Worm (Caenorhabditis elegans) whole organism, late embryonic: ENCODE measurements around the gene F56D6.8.

ENCODE experiments used
- F13H6.1 ChIP-seq: sonication (generic microtip); optimal IDR thresholded peaks from 2 replicates; lab custom pipeline; 2016; ENCODE audit warnings: missing genetic modification characterization, missing compliant biosample characterization
- K02D7.2 ChIP-seq: sonication (generic microtip); optimal IDR thresholded peaks from 2 replicates; lab custom pipeline; 2017; ENCODE audit warnings: mild to moderate bottlenecking, missing genetic modification characterization, missing compliant biosample characterization
- K09A11.1 ChIP-seq: sonication (generic microtip); optimal IDR thresholded peaks from 2 replicates; lab custom pipeline; 2017; ENCODE audit warnings: antibody characterized with exemption, mild to moderate bottlenecking, missing genetic modification characterization, missing compliant biosample characterization; ENCODE audit not compliant: insufficient read depth
- Y22D7AL.16 ChIP-seq: sonication (generic microtip); optimal IDR thresholded peaks from 2 replicates; lab custom pipeline; 2016; ENCODE audit warnings: missing genetic modification characterization, missing compliant biosample characterization
- ceh-14 ChIP-seq: sonication (generic microtip); optimal IDR thresholded peaks from 2 replicates; lab custom pipeline; 2016; ENCODE audit warnings: missing genotype, missing genetic modification characterization, missing compliant biosample characterization
- ceh-18 ChIP-seq: sonication (generic microtip); optimal IDR thresholded peaks from 2 replicates; lab custom pipeline; 2016; ENCODE audit warnings: missing genetic modification characterization, missing compliant biosample characterization
- ceh-24 ChIP-seq: sonication (generic microtip); optimal IDR thresholded peaks from 2 replicates; lab custom pipeline; 2016; ENCODE audit warnings: mild to moderate bottlenecking, missing genetic modification characterization, missing compliant biosample characterization
- ceh-30 ChIP-seq: fragments of 150-350 bp; optimal IDR thresholded peaks from 2 replicates; lab custom pipeline; 2014; ENCODE audit warnings: missing biosample characterization, missing genetic modification characterization
- ceh-31 ChIP-seq: sonication (generic microtip); optimal IDR thresholded peaks from 2 replicates; lab custom pipeline; 2016; ENCODE audit warnings: missing genetic modification characterization, missing compliant biosample characterization
- ceh-34 ChIP-seq: sonication (generic microtip); optimal IDR thresholded peaks from 2 replicates; lab custom pipeline; 2016; ENCODE audit warnings: mild to moderate bottlenecking, missing genetic modification characterization, missing compliant biosample characterization
- ceh-6 ChIP-seq: fragments of 200-800 bp; sonication (Bioruptor generic); optimal IDR thresholded peaks from 2 replicates; lab custom pipeline; 2018; ENCODE audit warnings: mild to moderate bottlenecking, missing genetic modification characterization, missing compliant biosample characterization
- ceh-9 ChIP-seq: sonication (generic microtip); optimal IDR thresholded peaks from 2 replicates; lab custom pipeline; 2016; ENCODE audit warnings: mild to moderate bottlenecking, missing genetic modification characterization, inconsistent platforms, missing compliant biosample characterization
- elt-2 ChIP-seq: sonication (generic microtip); optimal IDR thresholded peaks from 2 replicates; lab custom pipeline; 2016; ENCODE audit warnings: missing genetic modification reagents, missing genetic modification characterization, missing compliant biosample characterization
- ets-4 ChIP-seq: sonication (generic microtip); optimal IDR thresholded peaks from 2 replicates; lab custom pipeline; 2016; ENCODE audit warnings: missing genetic modification characterization, missing compliant biosample characterization
- fkh-10 ChIP-seq: fragments of 150-350 bp; optimal IDR thresholded peaks from 2 replicates; lab custom pipeline; 2014; ENCODE audit warnings: missing biosample characterization, missing genetic modification reagents, missing genetic modification characterization
- fkh-6 ChIP-seq: sonication (generic microtip); optimal IDR thresholded peaks from 2 replicates; lab custom pipeline; 2016; ENCODE audit warnings: missing genetic modification characterization, missing compliant biosample characterization
- hlh-13 ChIP-seq: fragments of 200-800 bp; sonication (Bioruptor generic); optimal IDR thresholded peaks from 2 replicates; lab custom pipeline; 2018; ENCODE audit warnings: mild to moderate bottlenecking, missing genetic modification characterization, missing compliant biosample characterization
- hlh-15 ChIP-seq: sonication (generic microtip); optimal IDR thresholded peaks from 2 replicates; lab custom pipeline; 2016; ENCODE audit warnings: missing genetic modification characterization, missing compliant biosample characterization
- hlh-6 ChIP-seq: sonication (generic microtip); optimal IDR thresholded peaks from 2 replicates; lab custom pipeline; 2016; ENCODE audit warnings: missing genotype, missing genetic modification characterization, missing compliant biosample characterization
- lim-6 ChIP-seq: sonication (generic microtip); optimal IDR thresholded peaks from 2 replicates; lab custom pipeline; 2016; ENCODE audit warnings: missing genetic modification characterization, missing compliant biosample characterization
- lin-11 ChIP-seq: fragments of 200-800 bp; sonication (Bioruptor generic); optimal IDR thresholded peaks from 2 replicates; lab custom pipeline; 2018; ENCODE audit warnings: mild to moderate bottlenecking, missing genetic modification characterization, missing compliant biosample characterization
- madf-2 ChIP-seq: sonication (generic microtip); optimal IDR thresholded peaks from 2 replicates; lab custom pipeline; 2017; ENCODE audit warnings: missing genetic modification characterization, missing compliant biosample characterization
- nhr-11 ChIP-seq: fragments of 150-350 bp; optimal IDR thresholded peaks from 2 replicates; lab custom pipeline; 2014; ENCODE audit warnings: missing biosample characterization, missing genetic modification characterization
- npax-4 ChIP-seq: sonication (generic microtip); optimal IDR thresholded peaks from 2 replicates; lab custom pipeline; 2016; ENCODE audit warnings: missing genetic modification characterization, missing compliant biosample characterization
- pax-1 ChIP-seq: fragments of 150-350 bp; optimal IDR thresholded peaks from 2 replicates; lab custom pipeline; 2014; ENCODE audit warnings: missing biosample characterization, missing genetic modification characterization
- pha-2 ChIP-seq: sonication (generic microtip); optimal IDR thresholded peaks from 2 replicates; lab custom pipeline; 2017; ENCODE audit warnings: mild to moderate bottlenecking, missing genetic modification characterization, missing compliant biosample characterization
- pha-4 ChIP-seq: fragments of 150-350 bp; optimal IDR thresholded peaks from 2 replicates; lab custom pipeline; 2018; ENCODE audit warnings: missing biosample characterization, missing genetic modification reagents, missing genetic modification characterization
- pqm-1 ChIP-seq: sonication (generic microtip); optimal IDR thresholded peaks from 2 replicates; lab custom pipeline; 2016; ENCODE audit warnings: missing genetic modification characterization, missing compliant biosample characterization
- pros-1 ChIP-seq: fragments of 150-350 bp; optimal IDR thresholded peaks from 2 replicates; lab custom pipeline; 2014; ENCODE audit warnings: missing biosample characterization, missing genetic modification reagents, missing genetic modification characterization
- ref-2 ChIP-seq: sonication (generic microtip); optimal IDR thresholded peaks from 2 replicates; lab custom pipeline; 2016; ENCODE audit warnings: missing genetic modification characterization, missing compliant biosample characterization
- rnt-1 ChIP-seq: sonication (generic microtip); optimal IDR thresholded peaks from 2 replicates; lab custom pipeline; 2016; ENCODE audit warnings: missing genetic modification characterization, missing compliant biosample characterization
- sdc-2 ChIP-seq: sonication (generic microtip); optimal IDR thresholded peaks from 2 replicates; lab custom pipeline; 2016; ENCODE audit warnings: missing genotype, missing genetic modification characterization, missing compliant biosample characterization
- sox-2 ChIP-seq: fragments of 200-800 bp; sonication (Bioruptor generic); IDR thresholded peaks from 2 replicates; pipeline ENCODE4 v1.3.6; 2022; ENCODE audit warnings: missing genetic modification reagents, missing genetic modification characterization, missing compliant biosample characterization
- sox-4 ChIP-seq: sonication (generic microtip); optimal IDR thresholded peaks from 2 replicates; lab custom pipeline; 2017; ENCODE audit warnings: mild to moderate bottlenecking, missing genetic modification characterization, inconsistent platforms, missing compliant biosample characterization
- tbx-2 ChIP-seq: sonication (generic microtip); optimal IDR thresholded peaks from 2 replicates; lab custom pipeline; 2016; ENCODE audit warnings: missing genetic modification characterization, missing compliant biosample characterization
- tbx-7 ChIP-seq: sonication (generic microtip); optimal IDR thresholded peaks from 2 replicates; lab custom pipeline; 2016; ENCODE audit warnings: missing genotype, missing genetic modification characterization, missing compliant biosample characterization
- unc-42 ChIP-seq: sonication (generic microtip); optimal IDR thresholded peaks from 2 replicates; lab custom pipeline; 2016; ENCODE audit warnings: missing genotype, missing genetic modification characterization, missing compliant biosample characterization
- unc-55 ChIP-seq: sonication (generic microtip); optimal IDR thresholded peaks from 2 replicates; lab custom pipeline; 2017; ENCODE audit warnings: missing biosample characterization, missing genetic modification reagents, missing genetic modification characterization
- unc-86 ChIP-seq: sonication (generic microtip); optimal IDR thresholded peaks from 2 replicates; lab custom pipeline; 2016; ENCODE audit warnings: missing genetic modification characterization, missing compliant biosample characterization
- zip-5 ChIP-seq: sonication (generic microtip); optimal IDR thresholded peaks from 2 replicates; lab custom pipeline; 2016; ENCODE audit warnings: missing genetic modification characterization, missing compliant biosample characterization
- ztf-16 ChIP-seq: sonication (generic microtip); optimal IDR thresholded peaks from 2 replicates; lab custom pipeline; 2017; ENCODE audit warnings: missing genetic modification characterization, missing compliant biosample characterization

F56D6.8 gene

ce11 chrIV:3926117-3926516 is 31.9 kb upstream of the F56D6.8 start, which contains the start of gene clec-68:
TSS of gene clec-68 (plus strand) at chrIV:3926417.
- no peak for TF ChIP-seq K09A11.1
- TF ChIP-seq K02D7.2 (tag; lab: Kevin White, UChicago): no peak
- no peak for TF ChIP-seq ceh-24
- no peak for TF ChIP-seq lim-6 (tag; lab: Kevin White, UChicago)
- TF ChIP-seq F13H6.1 (tag; lab: Kevin White, UChicago): no peak
- no peak for TF ChIP-seq pha-2 (tag; lab: Kevin White, UChicago)
- TF ChIP-seq elt-2 (tag; lab: Kevin White, UChicago): no peak
- no peak for TF ChIP-seq ceh-9 (tag; lab: Kevin White, UChicago)
- TF ChIP-seq zip-5 (tag; lab: Kevin White, UChicago): no peak
- TF ChIP-seq unc-86 (tag; lab: Kevin White, UChicago): no peak
- TF ChIP-seq fkh-6 (tag; lab: Kevin White, UChicago): no peak
- TF ChIP-seq madf-2 (tag; lab: Kevin White, UChicago): no peak
- TF ChIP-seq hlh-6 (tag; lab: Kevin White, UChicago): no peak
- TF ChIP-seq sdc-2 (tag; lab: Kevin White, UChicago): no peak
- TF ChIP-seq unc-55 (GFP tag; lab: Kevin White, UChicago): no peak
- no peak for TF ChIP-seq ceh-30
- TF ChIP-seq, all 69 proteins: peak for 0

- TF ChIP-seq ceh-31 (tag; lab: Kevin White, UChicago): no peak
- no peak for TF ChIP-seq hlh-13
- no peak for TF ChIP-seq K02D7.2 (tag; lab: Kevin White, UChicago)
- TF ChIP-seq nhr-11: no peak
- no peak for TF ChIP-seq pros-1
- TF ChIP-seq ref-2 (tag; lab: Kevin White, UChicago): no peak
- TF ChIP-seq hlh-6 (tag; lab: Kevin White, UChicago): no peak
- no peak for TF ChIP-seq pha-2 (tag; lab: Kevin White, UChicago)
These were observed 27.7 kb upstream of the F56D6.8 start, which contains the start of gene clec-67 for ce11 chrIV:3921898-3922297. TSS of gene clec-67 (plus strand) at chrIV:3922165.

ce11 chrIV:3919506-3919905 is 25.3 kb upstream of the F56D6.8 start, which contains the start of gene srz-19:
TSS of gene srz-19 (plus strand) at chrIV:3919806.
- TF ChIP-seq K09A11.1: no peak
- no peak for TF ChIP-seq ceh-18 (tag; lab: Kevin White, UChicago)
- no peak for TF ChIP-seq lin-11 (tag; lab: Kevin White, UChicago)
- TF ChIP-seq F13H6.1 (tag; lab: Kevin White, UChicago): no peak
- no peak for TF ChIP-seq unc-86 (tag; lab: Kevin White, UChicago)
- TF ChIP-seq ceh-14 (tag; lab: Kevin White, UChicago): no peak
- no peak for TF ChIP-seq unc-55 (GFP tag; lab: Kevin White, UChicago)
- TF ChIP-seq pha-4 (tag; lab: Kevin White, UChicago): no peak
- TF ChIP-seq elt-2 (tag; lab: Kevin White, UChicago): no peak
- TF ChIP-seq tbx-7 (tag; lab: Kevin White, UChicago): no peak
- no peak for TF ChIP-seq ceh-6 (GFP tag; lab: Kevin White, UChicago)
- no peak for TF ChIP-seq K02D7.2 (tag; lab: Kevin White, UChicago)
- no peak for TF ChIP-seq unc-42
- no peak for TF ChIP-seq ceh-31 (tag; lab: Kevin White, UChicago)
- no peak for TF ChIP-seq sdc-2 (tag; lab: Kevin White, UChicago)
- TF ChIP-seq fkh-6 (tag; lab: Kevin White, UChicago): no peak
- no peak for TF ChIP-seq Y22D7AL.16 (tag; lab: Kevin White, UChicago)
- TF ChIP-seq rnt-1: no peak
- TF ChIP-seq madf-2 (tag; lab: Kevin White, UChicago): no peak

ce11 chrIV:3918160-3918559 is 23.9 kb upstream of the F56D6.8 start, which contains the start of gene F56D6.23:
TSS of gene F56D6.23 (plus strand) at chrIV:3918460.
- TF ChIP-seq sox-2 (no peak), madf-2 (tag; lab: Kevin White, UChicago) (no peak), ets-4 (no peak), pqm-1 (no peak), ztf-16 (tag; lab: Kevin White, UChicago) (no peak), npax-4 (tag; lab: Kevin White, UChicago) (no peak), lim-6 (tag; lab: Kevin White, UChicago) (no peak), ceh-34 (no peak), pax-1 (tag; lab: Kevin White, UChicago) (no peak), ceh-30 (no peak), hlh-15 (tag; lab: Kevin White, UChicago) (no peak), pha-4 (tag; lab: Kevin White, UChicago) (no peak), tbx-2 (tag; lab: Kevin White, UChicago) (no peak), fkh-10 (GFP tag; lab: Kevin White, UChicago) (no peak), rnt-1 (no peak), sdc-2 (tag; lab: Kevin White, UChicago) (no peak), sox-4 (tag; lab: Kevin White, UChicago) (no peak)
